Worm (Caenorhabditis elegans) whole organism, midembryonic: Measurements from ENCODE around the gene F13B6.2.

Experiments used
- cog-1 ChIP-seq: sonication (generic microtip); optimal IDR thresholded peaks from 2 replicates; lab custom pipeline; 2016; ENCODE audit warnings: missing genetic modification characterization, missing compliant biosample characterization
- flt-1 ChIP-seq: fragments of 200-800 bp; sonication (Bioruptor generic); IDR thresholded peaks from 2 replicates; pipeline ENCODE4 v1.3.6; 2022; ENCODE audit warnings: missing genetic modification characterization, missing compliant biosample characterization
- klf-2 ChIP-seq: fragments of 200-800 bp; sonication (Bioruptor generic); conservative IDR thresholded peaks from 2 replicates; pipeline ENCODE4 v1.3.6; 2022; ENCODE audit warnings: missing genetic modification reagents, missing genetic modification characterization, missing compliant biosample characterization
- med-1 ChIP-seq: sonication (generic microtip); optimal IDR thresholded peaks from 2 replicates; lab custom pipeline; 2017; ENCODE audit warnings: missing genetic modification characterization, mild to moderate bottlenecking, missing compliant biosample characterization, antibody characterized with exemption, missing genetic modification reagents; ENCODE audit not compliant: insufficient read depth
- tab-1 ChIP-seq: fragments of 200-800 bp; sonication (Bioruptor generic); IDR thresholded peaks from 2 replicates; pipeline ENCODE4 v1.3.6; 2022; ENCODE audit warnings: missing genetic modification characterization, missing compliant biosample characterization

ce11 chrIV:7420913-7421312 lies 39.2 kb downstream of the F13B6.2 start, which contains the start of gene srtx-1:
- TF ChIP-seq klf-2 (GFP tag; lab: Robert Waterston, UW): no peak
- no peak for TF ChIP-seq tab-1 (GFP tag; lab: Robert Waterston, UW)
- no peak for TF ChIP-seq med-1 (GFP tag; lab: Kevin White, UChicago)
- TF ChIP-seq flt-1: no peak
- TF ChIP-seq cog-1 (tag; lab: Kevin White, UChicago): no peak
